Worm (Caenorhabditis elegans): Measurements from ENCODE around the gene wrb-1.

DNA sequence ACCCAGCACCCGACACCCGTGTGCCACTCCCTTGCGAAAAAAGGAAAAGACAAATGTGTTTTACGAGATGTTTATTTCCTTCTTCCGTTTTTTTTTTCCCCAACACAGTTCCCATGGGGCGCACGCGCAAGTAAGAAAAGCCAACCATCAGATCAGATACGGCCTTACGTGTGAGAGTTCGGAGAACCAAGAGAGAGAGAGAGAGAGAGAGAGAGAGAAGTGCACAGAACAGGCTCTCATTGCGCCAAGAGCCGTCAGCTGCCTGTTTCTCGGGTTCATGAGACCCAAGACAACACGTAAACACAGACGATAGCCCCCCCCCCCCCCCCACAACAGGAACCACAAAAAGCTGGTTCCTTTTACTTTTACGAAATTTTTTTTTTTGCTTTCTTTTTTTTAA is 44.0 kb upstream of the wrb-1 start:
- TF ChIP-seq nhr-85 (tag) (no peak), snu-23 (GFP tag; optimal IDR thresholded peaks at IDR 0.05) (no peak), snpc-4 (tag; optimal IDR thresholded peaks at IDR 0.05) (no peak), F16B12.6 (tag; optimal IDR thresholded peaks at IDR 0.05) (no peak), ama-1 (optimal IDR thresholded peaks at IDR 0.05) (no peak), tbx-2 (tag; optimal IDR thresholded peaks at IDR 0.05) (no peak)
